Fruit fly (Drosophila melanogaster) whole organism, embryonic: ENCODE measurements around the gene CG9717.

Experiments
- Abd-B ChIP-seq: fragments of 200-800 bp; sonication (Bioruptor generic); optimal IDR thresholded peaks from 2 replicates; lab custom pipeline; 2018; ENCODE audit warnings: missing biosample characterization, mild to moderate bottlenecking, missing genetic modification characterization, moderate library complexity
- Adf1 ChIP-seq: fragments of 200-800 bp; sonication (Bioruptor generic); IDR thresholded peaks from 2 replicates; pipeline ENCODE4 v1.3.6; 2022; ENCODE audit warnings: missing biosample characterization, missing genetic modification characterization
- CG1024 ChIP-seq: fragments of 200-800 bp; sonication (Bioruptor generic); IDR thresholded peaks from 2 replicates; pipeline ENCODE4 v1.3.6; 2022; ENCODE audit warnings: missing biosample characterization, missing genetic modification characterization
- CG10267 ChIP-seq: fragments of 200-800 bp; sonication (Bioruptor generic); optimal IDR thresholded peaks from 2 replicates; lab custom pipeline; 2018; ENCODE audit warnings: missing biosample characterization, mild to moderate bottlenecking, missing genetic modification characterization, moderate library complexity
- CG10274 ChIP-seq: fragments of 200-800 bp; sonication (Bioruptor generic); optimal IDR thresholded peaks from 3 replicates; lab custom pipeline; 2017; ENCODE audit warnings: missing biosample characterization, mild to moderate bottlenecking, missing genetic modification characterization
- CG10431 ChIP-seq: fragments of 200-800 bp; sonication (Bioruptor generic); optimal IDR thresholded peaks from 3 replicates; lab custom pipeline; 2018; ENCODE audit warnings: missing biosample characterization, mild to moderate bottlenecking, missing genetic modification characterization
- CG1233 ChIP-seq: fragments of 200-800 bp; sonication (Bioruptor generic); optimal IDR thresholded peaks from 4 replicates; lab custom pipeline; 2018; ENCODE audit warnings: missing biosample characterization, mild to moderate bottlenecking, missing genetic modification characterization
- CG14441 ChIP-seq: fragments of 200-800 bp; sonication (Bioruptor generic); IDR thresholded peaks from 2 replicates; pipeline ENCODE4 v1.3.6; 2022; ENCODE audit warnings: missing biosample characterization, missing genetic modification characterization
- CG15514 ChIP-seq: fragments of 200-800 bp; sonication (Bioruptor generic); optimal IDR thresholded peaks from 3 replicates; lab custom pipeline; 2017; ENCODE audit warnings: missing biosample characterization, missing genetic modification characterization, mild to moderate bottlenecking, moderate library complexity, missing genetic modification reagents
- CG16863 ChIP-seq: fragments of 200-800 bp; sonication (Bioruptor generic); optimal IDR thresholded peaks from 3 replicates; lab custom pipeline; 2016; ENCODE audit warnings: missing biosample characterization, missing genetic modification characterization
- CG17568 ChIP-seq: fragments of 200-800 bp; sonication (Bioruptor generic); optimal IDR thresholded peaks from 2 replicates; lab custom pipeline; 2018; ENCODE audit warnings: missing biosample characterization, mild to moderate bottlenecking, missing genetic modification characterization, moderate library complexity
- CG17829 ChIP-seq: fragments of 200-800 bp; optimal IDR thresholded peaks from 2 replicates; lab custom pipeline; 2019; ENCODE audit warnings: missing biosample characterization, mild to moderate bottlenecking, missing genetic modification characterization, moderate library complexity
- CG30020 ChIP-seq: fragments of 200-800 bp; optimal IDR thresholded peaks from 2 replicates; lab custom pipeline; 2019; ENCODE audit warnings: missing biosample characterization, mild to moderate bottlenecking, missing genetic modification characterization, moderate library complexity
- CG31365 ChIP-seq: fragments of 200-800 bp; sonication (Bioruptor generic); optimal IDR thresholded peaks from 2 replicates; lab custom pipeline; 2018; ENCODE audit warnings: missing biosample characterization, mild to moderate bottlenecking, missing genetic modification characterization
- CG34224 ChIP-seq: fragments of 200-800 bp; sonication (Bioruptor generic); IDR thresholded peaks from 3 replicates; pipeline ENCODE4 v1.3.6; 2022; ENCODE audit warnings: missing biosample characterization, missing genetic modification characterization; ENCODE audit not compliant: partially characterized antibody
- CG34422 ChIP-seq: fragments of 200-800 bp; sonication (Bioruptor generic); IDR thresholded peaks from 3 replicates; pipeline ENCODE4 v1.3.6; 2022; ENCODE audit warnings: missing biosample characterization, missing genetic modification characterization
- CG4360 ChIP-seq: fragments of 200-800 bp; sonication (Bioruptor generic); IDR thresholded peaks from 2 replicates; pipeline ENCODE4 v1.3.6; 2022; ENCODE audit warnings: missing biosample characterization, missing genetic modification characterization
- CG4404 ChIP-seq: fragments of 200-800 bp; sonication (Bioruptor generic); IDR thresholded peaks from 2 replicates; pipeline ENCODE4 v1.3.6; 2022; ENCODE audit warnings: missing biosample characterization, missing genetic modification characterization
- CG5953 ChIP-seq: fragments of 200-800 bp; sonication (Bioruptor generic); IDR thresholded peaks from 2 replicates; pipeline ENCODE4 v1.3.6; 2022; ENCODE audit warnings: missing biosample characterization, missing genetic modification characterization
- CG7271 ChIP-seq: fragments of 200-800 bp; sonication (Bioruptor generic); optimal IDR thresholded peaks from 2 replicates; lab custom pipeline; 2018; ENCODE audit warnings: missing biosample characterization, mild to moderate bottlenecking, missing genetic modification characterization, moderate library complexity
- CG9817 ChIP-seq: fragments of 200-800 bp; sonication (Bioruptor generic); optimal IDR thresholded peaks from 2 replicates; lab custom pipeline; 2018; ENCODE audit warnings: missing biosample characterization, mild to moderate bottlenecking, missing genetic modification characterization, moderate library complexity
- CHES-1-like ChIP-seq: fragments of 200-800 bp; sonication (Bioruptor generic); optimal IDR thresholded peaks from 2 replicates; lab custom pipeline; 2016; ENCODE audit warnings: missing biosample characterization, missing genetic modification characterization
- CoRest ChIP-seq: fragments of 200-800 bp; sonication (Bioruptor generic); optimal IDR thresholded peaks from 3 replicates; lab custom pipeline; 2018; ENCODE audit warnings: missing biosample characterization, mild to moderate bottlenecking, missing genetic modification characterization, moderate library complexity
- Dfd ChIP-seq, 2 experiments: fragments of >200 bp; optimal IDR thresholded peaks; 2 replicates each; lab custom pipeline; 2017; ENCODE audit warnings: missing biosample characterization in 2 of 2, missing genetic modification characterization in 2 of 2
- Drgx ChIP-seq: fragments of 200-800 bp; sonication (Bioruptor generic); IDR thresholded peaks from 2 replicates; pipeline ENCODE4 v1.3.6; 2022; ENCODE audit warnings: missing biosample characterization, missing genetic modification characterization
- E2f1 ChIP-seq: fragments of 200-800 bp; sonication (Bioruptor generic); IDR thresholded peaks from 2 replicates; pipeline ENCODE4 v1.3.6; 2022; ENCODE audit warnings: missing biosample characterization, missing genetic modification characterization
- Gsc ChIP-seq: fragments of 200-800 bp; sonication (Bioruptor generic); IDR thresholded peaks from 2 replicates; pipeline ENCODE4 v1.3.6; 2022; ENCODE audit warnings: missing biosample characterization, missing genetic modification characterization
- HmgZ ChIP-seq: fragments of 200-800 bp; sonication (Bioruptor generic); optimal IDR thresholded peaks from 2 replicates; lab custom pipeline; 2018; ENCODE audit warnings: missing biosample characterization, mild to moderate bottlenecking, missing genetic modification characterization
- Max ChIP-seq: fragments of 200-800 bp; sonication (Bioruptor generic); optimal IDR thresholded peaks from 2 replicates; lab custom pipeline; 2016; ENCODE audit warnings: missing biosample characterization, mild to moderate bottlenecking, missing genetic modification characterization
- Mrtf ChIP-seq: fragments of 200-800 bp; sonication (Bioruptor generic); IDR thresholded peaks from 3 replicates; pipeline ENCODE4 v1.3.6; 2022; ENCODE audit warnings: missing biosample characterization, missing genetic modification characterization
- NFAT ChIP-seq: fragments of 200-800 bp; sonication (Bioruptor generic); IDR thresholded peaks from 2 replicates; pipeline ENCODE4 v1.3.6; 2022; ENCODE audit warnings: missing biosample characterization, missing genetic modification characterization
- Pdp1 ChIP-seq, 2 experiments: fragments of 200-800 bp; sonication (Bioruptor generic); optimal IDR thresholded peaks; 3 replicates each; lab custom pipeline; 2016; ENCODE audit warnings: missing biosample characterization in 2 of 2, missing genetic modification characterization in 2 of 2, mild to moderate bottlenecking in 1 of 2, moderate library complexity in 1 of 2
- Six4 ChIP-seq: fragments of 200-800 bp; sonication (Bioruptor generic); optimal IDR thresholded peaks from 2 replicates; lab custom pipeline; 2016; ENCODE audit warnings: missing biosample characterization, missing genetic modification characterization
- ac ChIP-seq: fragments of 200-800 bp; sonication (Bioruptor generic); optimal IDR thresholded peaks from 3 replicates; lab custom pipeline; 2017; ENCODE audit warnings: missing biosample characterization, mild to moderate bottlenecking, missing genetic modification characterization
- ase ChIP-seq: fragments of 200-800 bp; sonication (Bioruptor generic); IDR thresholded peaks from 3 replicates; pipeline ENCODE4 v1.3.6; 2022; ENCODE audit warnings: missing biosample characterization, missing genetic modification characterization
- bigmax ChIP-seq: fragments of 200-800 bp; sonication (Bioruptor generic); optimal IDR thresholded peaks from 2 replicates; lab custom pipeline; 2018; ENCODE audit warnings: missing biosample characterization, mild to moderate bottlenecking, missing genetic modification characterization
- cas ChIP-seq: fragments of 200-800 bp; sonication (Bioruptor generic); IDR thresholded peaks from 2 replicates; pipeline ENCODE4 v1.3.6; 2022; ENCODE audit warnings: missing biosample characterization, missing genetic modification characterization
- cg ChIP-seq: fragments of 200-800 bp; sonication (Bioruptor generic); optimal IDR thresholded peaks from 3 replicates; lab custom pipeline; 2019; ENCODE audit warnings: missing biosample characterization, mild to moderate bottlenecking, missing genetic modification characterization, moderate library complexity
- cwo ChIP-seq: fragments of 200-800 bp; sonication (Bioruptor generic); optimal IDR thresholded peaks from 3 replicates; lab custom pipeline; 2017; ENCODE audit warnings: missing biosample characterization, missing genetic modification characterization, mild to moderate bottlenecking, moderate library complexity, missing genetic modification reagents
- dpn ChIP-seq, 2 experiments: fragments of 200-800 bp; sonication (Bioruptor generic); optimal IDR thresholded peaks; 3 replicates each; lab custom pipeline; 2016; ENCODE audit warnings: missing biosample characterization in 2 of 2, missing genetic modification characterization in 2 of 2
- exex ChIP-seq: fragments of 200-800 bp; sonication (Bioruptor generic); optimal IDR thresholded peaks from 4 replicates; lab custom pipeline; 2018; ENCODE audit warnings: missing biosample characterization, mild to moderate bottlenecking, missing genetic modification characterization, moderate library complexity
- fd102C ChIP-seq: fragments of 200-800 bp; sonication (Bioruptor generic); optimal IDR thresholded peaks from 2 replicates; lab custom pipeline; 2018; ENCODE audit warnings: missing biosample characterization, mild to moderate bottlenecking, missing genetic modification characterization, moderate library complexity
- gem ChIP-seq: fragments of 200-800 bp; sonication (Bioruptor generic); optimal IDR thresholded peaks from 2 replicates; lab custom pipeline; 2019; ENCODE audit warnings: missing biosample characterization, mild to moderate bottlenecking, missing genetic modification characterization, moderate library complexity
- gfzf ChIP-seq: fragments of 200-800 bp; sonication (Bioruptor generic); optimal IDR thresholded peaks from 2 replicates; lab custom pipeline; 2016; ENCODE audit warnings: missing biosample characterization, mild to moderate bottlenecking, missing genetic modification characterization, moderate library complexity
- lola ChIP-seq, 3 experiments: fragments of >200 bp in 2 of 3; fragments of 200-800 bp in 1 of 3; sonication (Bioruptor generic) in 1 of 3; optimal IDR thresholded peaks; 2 replicates each; lab custom pipeline; 2017 to 2019; ENCODE audit warnings: missing biosample characterization in 3 of 3, missing genetic modification characterization in 3 of 3, mild to moderate bottlenecking in 1 of 3, moderate library complexity in 1 of 3
- mirr ChIP-seq: fragments of 200-800 bp; sonication (Bioruptor generic); optimal IDR thresholded peaks from 3 replicates; lab custom pipeline; 2018; ENCODE audit warnings: missing biosample characterization, mild to moderate bottlenecking, missing genetic modification characterization
- nmo ChIP-seq: fragments of 200-800 bp; sonication (Bioruptor generic); optimal IDR thresholded peaks from 2 replicates; lab custom pipeline; 2018; ENCODE audit warnings: missing biosample characterization, mild to moderate bottlenecking, missing genetic modification characterization, moderate library complexity
- p53 ChIP-seq: fragments of 200-800 bp; sonication (Bioruptor generic); optimal IDR thresholded peaks from 2 replicates; lab custom pipeline; 2016; ENCODE audit warnings: missing biosample characterization, missing genetic modification characterization
- sim ChIP-seq: fragments of 200-800 bp; sonication (Bioruptor generic); IDR thresholded peaks from 2 replicates; pipeline ENCODE4 v1.3.6; 2022; ENCODE audit warnings: missing biosample characterization, missing genetic modification characterization
- so ChIP-seq: fragments of 200-800 bp; sonication (Bioruptor generic); IDR thresholded peaks from 3 replicates; pipeline ENCODE4 v1.3.6; 2022; ENCODE audit warnings: missing biosample characterization, missing genetic modification characterization
- sr ChIP-seq: fragments of 200-800 bp; sonication (Bioruptor generic); IDR thresholded peaks from 3 replicates; pipeline ENCODE4 v1.3.6; 2022; ENCODE audit warnings: missing biosample characterization, missing genetic modification characterization

CG9717 gene

DNA sequence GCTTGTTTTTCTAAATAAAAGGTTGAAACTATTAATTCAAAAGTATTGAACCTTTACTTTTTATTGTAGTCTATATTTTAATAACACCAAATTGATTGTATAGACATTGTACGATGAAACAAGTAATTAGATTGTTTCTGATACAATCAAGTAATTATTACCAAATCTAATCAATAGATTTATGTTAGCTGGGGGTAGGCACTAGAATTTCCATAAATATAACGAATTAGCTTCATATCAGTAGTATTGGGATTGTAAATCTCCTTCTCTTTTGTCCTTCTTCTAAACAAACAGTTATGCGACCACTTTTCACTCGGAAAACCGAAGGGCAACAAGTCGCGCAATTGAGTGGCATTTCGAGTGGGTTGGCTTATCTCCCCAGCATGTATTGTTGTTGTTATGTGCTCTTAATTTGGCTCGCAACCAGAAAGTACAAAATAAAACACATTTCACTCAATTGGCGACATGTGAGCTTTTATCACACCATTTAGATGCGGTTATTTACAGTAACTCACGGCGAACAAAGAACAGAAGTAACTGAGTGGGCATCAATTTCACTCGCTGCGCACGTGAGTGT, 12.4 kb upstream of the CG9717 start:
- TF ChIP-seq Adf1 (no peak), so (GFP tag; lab: Robert Waterston, UW) (no peak), CG17568 (no peak), CG1233 (GFP tag; lab: Kevin White, UChicago) (no peak), Dfd (GFP tag; optimal IDR thresholded peaks at IDR 0.05; lab: Kevin White, UChicago) (no peak), CG34224 (GFP tag; lab: Robert Waterston, UW) (0 out of 3 replicates have a peak, but pooled peaks have one; percentile 11), CG34422 (no peak), CHES-1-like (no peak), cas (GFP tag; lab: Robert Waterston, UW) (no peak), CG4404 (GFP tag; lab: Robert Waterston, UW) (no peak), ac (GFP tag; lab: Kevin White, UChicago) (no peak), Gsc (GFP tag; lab: Robert Waterston, UW) (no peak), gfzf (GFP tag; lab: Kevin White, UChicago) (no peak), lola (GFP tag; optimal IDR thresholded peaks at IDR 0.05; lab: Kevin White, UChicago) (no peak), Drgx (no peak), CG1024 (GFP tag; lab: Robert Waterston, UW) (no peak), E2f1 (no peak), Abd-B (no peak), CG4360 (GFP tag; lab: Robert Waterston, UW) (peak; percentile 81), NFAT (GFP tag; lab: Robert Waterston, UW) (no peak), CG9817 (tag; lab: Kevin White, UChicago) (no peak), ase (GFP tag; lab: Robert Waterston, UW) (no peak), dpn (GFP tag; optimal IDR thresholded peaks at IDR 0.05; lab: Kevin White, UChicago) (no peak), mirr (GFP tag; lab: Kevin White, UChicago) (peak; percentile 50), Six4 (no peak), HmgZ (tag; lab: Kevin White, UChicago) (no peak), p53 (no peak), cg (GFP tag; lab: Kevin White, UChicago) (no peak), CG17829 (no peak), sim (GFP tag; lab: Robert Waterston, UW) (no peak), CG30020 (tag; lab: Kevin White, UChicago) (no peak), Pdp1 (GFP tag; optimal IDR thresholded peaks at IDR 0.05; lab: Kevin White, UChicago) (peak in 1 of 2 experiments; percentile 88), sr (GFP tag; lab: Robert Waterston, UW) (no peak), CG31365 (tag; lab: Kevin White, UChicago) (no peak), CG7271 (no peak), nmo (GFP tag; lab: Kevin White, UChicago) (no peak), CG10274 (no peak), CoRest (tag; lab: Kevin White, UChicago) (no peak), cwo (peak; percentile 24), CG16863 (no peak), fd102C (GFP tag; lab: Kevin White, UChicago) (no peak), CG10267 (tag; lab: Kevin White, UChicago) (no peak), CG5953 (no peak), Mrtf (no peak), gem (no peak), Max (GFP tag; lab: Kevin White, UChicago) (no peak), CG15514 (GFP tag; lab: Kevin White, UChicago) (no peak), exex (tag; lab: Kevin White, UChicago) (peak; percentile 98), CG14441 (GFP tag; lab: Robert Waterston, UW) (no peak), bigmax (GFP tag; lab: Kevin White, UChicago) (no peak), CG10431 (no peak)
